Fruit fly (Drosophila melanogaster): ENCODE measurements around the gene sty.

The sty gene

dm6 chr3L:3411699-3412098 lies 13.0 kb downstream of the sty start (continued):
- TF ChIP-seq onecut (GFP tag; IDR thresholded peaks at IDR 0.05): peak; percentile 18; the same call in 1 of the 2 replicates
- peak; percentile 58 for TF ChIP-seq Hand (GFP tag; optimal IDR thresholded peaks at IDR 0.05)
- TF ChIP-seq CG13775 (GFP tag; optimal IDR thresholded peaks at IDR 0.05): peak; percentile 4
- peak; percentile 28 for TF ChIP-seq CG15514 (GFP tag; optimal IDR thresholded peaks at IDR 0.05)
- TF ChIP-seq HHEX (GFP tag; optimal IDR thresholded peaks at IDR 0.05): peak; percentile 17
- TF ChIP-seq Fer1 (GFP tag; optimal IDR thresholded peaks at IDR 0.05): peak; percentile 65
- peak; percentile 64 for TF ChIP-seq CG2678 (tag; optimal IDR thresholded peaks at IDR 0.05)
- peak; percentile 22 for TF ChIP-seq sug (tag; optimal IDR thresholded peaks at IDR 0.05)
- TF ChIP-seq amos (GFP tag; IDR thresholded peaks at IDR 0.05; ENCODE audit: partially characterized antibody): peak; percentile 26; the same call in 1 of the 2 replicates
- TF ChIP-seq row (GFP tag; IDR thresholded peaks at IDR 0.05): peak; percentile 77
- no peak for TF ChIP-seq HmgD (GFP tag; optimal IDR thresholded peaks at IDR 0.05)
- no peak for TF ChIP-seq Poxn (GFP tag; IDR thresholded peaks at IDR 0.05)
- peak; percentile 51 for TF ChIP-seq Meics (GFP tag; optimal IDR thresholded peaks at IDR 0.05)
- no peak for TF ChIP-seq ewg (GFP tag; optimal IDR thresholded peaks at IDR 0.05)
- peak; percentile 5 for TF ChIP-seq Ets65A (GFP tag)
- TF ChIP-seq CG12155 (GFP tag; optimal IDR thresholded peaks at IDR 0.05): peak; percentile 8
- peak; percentile 58 for TF ChIP-seq CG34224 (GFP tag; IDR thresholded peaks at IDR 0.05; ENCODE audit: partially characterized antibody)
- no peak for TF ChIP-seq kah (GFP tag; optimal IDR thresholded peaks at IDR 0.05)
- peak; percentile 27; the same call in 1 of the 2 replicates for TF ChIP-seq lmd (GFP tag; IDR thresholded peaks at IDR 0.05)
- peak; percentile 4 for TF ChIP-seq emc (GFP tag; optimal IDR thresholded peaks at IDR 0.05)

dm6 chr3L:3410978-3411629 lies 13.6 kb downstream of the sty start:
- TF ChIP-seq E2f2 (GFP tag; IDR thresholded peaks at IDR 0.05) (no peak), Dfd (GFP tag; optimal IDR thresholded peaks at IDR 0.05) (no peak), Scr (GFP tag; IDR thresholded peaks at IDR 0.05; ENCODE audit: partially characterized antibody) (no peak), CG43689 (GFP tag; IDR thresholded peaks at IDR 0.05) (no peak), Sin3A (optimal IDR thresholded peaks at IDR 0.05) (no peak), CG2875 (GFP tag; optimal IDR thresholded peaks at IDR 0.05) (no peak), grn (GFP tag; optimal IDR thresholded peaks at IDR 0.05) (no peak), CG31441 (GFP tag; IDR thresholded peaks at IDR 0.05) (no peak), jigr1 (GFP tag; IDR thresholded peaks at IDR 0.05) (no peak), zen (tag; optimal IDR thresholded peaks at IDR 0.05) (peak; percentile 9), Lpt (GFP tag; optimal IDR thresholded peaks at IDR 0.05) (no peak), nau (GFP tag; optimal IDR thresholded peaks at IDR 0.05) (peak; percentile 30), cg (GFP tag; optimal IDR thresholded peaks at IDR 0.05) (peak; percentile 68), sens (GFP tag) (peak; percentile 52), twi (tag; optimal IDR thresholded peaks at IDR 0.05) (peak; percentile 60), CG16779 (GFP tag; IDR thresholded peaks at IDR 0.05) (0 out of 2 replicates have a peak, but pooled peaks have one; percentile 44), Ets65A (GFP tag) (no peak), Adf1 (GFP tag; IDR thresholded peaks at IDR 0.05) (peak; percentile 89), CG5180 (GFP tag; optimal IDR thresholded peaks at IDR 0.05) (no peak), CG7357 (GFP tag; IDR thresholded peaks at IDR 0.05) (no peak), az2 (GFP tag; optimal IDR thresholded peaks at IDR 0.05) (no peak), CG9609 (GFP tag; optimal IDR thresholded peaks at IDR 0.05) (no peak), CG12071 (GFP tag; optimal IDR thresholded peaks at IDR 0.05) (no peak), bigmax (GFP tag; optimal IDR thresholded peaks at IDR 0.05) (no peak), CG4282 (GFP tag; optimal IDR thresholded peaks at IDR 0.05) (no peak), nom (GFP tag; optimal IDR thresholded peaks at IDR 0.05) (no peak), Med (GFP tag) (peak; percentile 75), CG6683 (GFP tag; optimal IDR thresholded peaks at IDR 0.05) (no peak), Taf1 (GFP tag; IDR thresholded peaks at IDR 0.05) (no peak), CG31365 (tag; optimal IDR thresholded peaks at IDR 0.05) (no peak), zfh2 (GFP tag; optimal IDR thresholded peaks at IDR 0.05) (no peak), CG13894 (tag; optimal IDR thresholded peaks at IDR 0.05) (peak; percentile 73)
